2 fruit fly cellular contexts compared by ENCODE assay signal in the genomic region with DNA sequence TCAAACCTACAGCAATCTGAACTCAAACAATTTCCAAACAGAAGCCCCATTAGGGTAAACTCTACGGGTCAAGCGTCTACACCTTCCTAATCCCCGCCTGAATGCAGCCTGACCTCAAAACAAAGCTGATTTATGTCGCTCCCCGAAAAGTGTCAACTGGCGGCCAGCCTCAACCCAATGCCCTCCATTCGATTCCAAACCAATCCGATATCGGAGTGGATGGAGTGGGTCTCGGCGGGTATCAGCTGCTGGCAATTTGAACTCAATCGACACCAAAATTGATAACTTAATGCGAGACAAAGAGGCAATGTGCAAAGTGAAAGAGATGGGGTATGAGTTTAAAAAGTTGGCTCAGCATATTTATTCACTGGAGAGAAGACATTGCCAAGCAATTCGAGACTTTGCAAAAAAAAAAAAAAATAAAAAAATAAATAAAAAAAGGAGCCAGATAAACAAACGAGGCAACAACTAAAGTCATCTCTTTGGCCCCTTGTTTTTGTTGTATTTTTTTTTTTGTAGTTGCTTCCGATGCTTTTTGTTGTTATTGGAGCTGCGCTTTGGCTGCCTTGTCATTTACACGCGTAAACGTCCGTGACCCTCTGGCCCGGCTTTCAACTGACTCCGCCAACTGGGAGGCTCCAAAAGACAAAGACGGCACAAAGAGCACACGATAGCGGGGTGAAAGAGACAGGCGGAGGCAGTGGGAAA.
TF ChIP-seq lines count a peak whose summit lies in the region.

No protein-coding gene starts in this region.

TF ChIP-seq in whole organism, embryonic, 481 proteins besides CTCF, POLR2A, EP300 and RAD21 (continued from another document):
- TF ChIP-seq Nf-YC (tag; optimal IDR thresholded peaks at IDR 0.05; lab: Kevin White, UChicago) (peak; percentile 23), org-1 (GFP tag; optimal IDR thresholded peaks at IDR 0.05; lab: Kevin White, UChicago) (no peak), bsh (GFP tag; optimal IDR thresholded peaks at IDR 0.05; lab: Kevin White, UChicago) (no peak), CrebB (tag; optimal IDR thresholded peaks at IDR 0.05; lab: Kevin White, UChicago) (no peak), sqz (GFP tag; optimal IDR thresholded peaks at IDR 0.05; lab: Kevin White, UChicago) (peak; percentile 40), CG10321 (GFP tag; IDR thresholded peaks at IDR 0.05; lab: Robert Waterston, UW) (0 out of 2 replicates have a peak, but pooled peaks have one; percentile 46), CG3838 (GFP tag; optimal IDR thresholded peaks at IDR 0.05; lab: Kevin White, UChicago) (no peak), Gsc (GFP tag; IDR thresholded peaks at IDR 0.05; lab: Robert Waterston, UW) (no peak), peb (GFP tag; IDR thresholded peaks at IDR 0.05; lab: Robert Waterston, UW) (no peak), E2f2 (GFP tag; IDR thresholded peaks at IDR 0.05; lab: Robert Waterston, UW) (no peak), wek (GFP tag; optimal IDR thresholded peaks at IDR 0.05; lab: Kevin White, UChicago) (no peak), CG10959 (GFP tag; IDR thresholded peaks at IDR 0.05; lab: Robert Waterston, UW) (no peak), Hey (tag; optimal IDR thresholded peaks at IDR 0.05; lab: Kevin White, UChicago) (no peak), lola (GFP tag; optimal IDR thresholded peaks at IDR 0.05; lab: Kevin White, UChicago) (no peak), CG18599 (GFP tag; optimal IDR thresholded peaks at IDR 0.05; lab: Kevin White, UChicago) (no peak), CG1832 (GFP tag; optimal IDR thresholded peaks at IDR 0.05; lab: Kevin White, UChicago) (peak; percentile 27), Pdp1 (GFP tag; optimal IDR thresholded peaks at IDR 0.05; lab: Kevin White, UChicago) (no peak), ato (GFP tag; IDR thresholded peaks at IDR 0.05; lab: Robert Waterston, UW; ENCODE audit: partially characterized antibody) (no peak), Med (GFP tag; lab: Kevin White, UChicago) (peak; percentile 32)
TF ChIP-seq in whole organism, embryonic: peak in this region for 9.

TF ChIP-seq in whole organism, prepupa, 60 proteins besides CTCF, POLR2A, EP300 and RAD21 (continued from another document):
- no peak for TF ChIP-seq CG11902 (GFP tag; optimal IDR thresholded peaks at IDR 0.05; lab: Kevin White, UChicago)
- no peak for TF ChIP-seq CG15336 (GFP tag; IDR thresholded peaks at IDR 0.05; lab: Robert Waterston, UW)
- no peak for TF ChIP-seq Gug (GFP tag; IDR thresholded peaks at IDR 0.05; lab: Robert Waterston, UW)
- TF ChIP-seq CG3919 (GFP tag; optimal IDR thresholded peaks at IDR 0.05; lab: Kevin White, UChicago), result peak; percentile 49
- no peak for TF ChIP-seq CG11294 (GFP tag; IDR thresholded peaks at IDR 0.05; lab: Robert Waterston, UW)
- TF ChIP-seq CG32006 (GFP tag; optimal IDR thresholded peaks at IDR 0.05; lab: Kevin White, UChicago), result no peak
- TF ChIP-seq OdsH (GFP tag; optimal IDR thresholded peaks at IDR 0.05; lab: Kevin White, UChicago), result peak; percentile 15
- TF ChIP-seq Sox15 (GFP tag; optimal IDR thresholded peaks at IDR 0.05; lab: Kevin White, UChicago), result no peak
- TF ChIP-seq CG6792 (GFP tag; optimal IDR thresholded peaks at IDR 0.05; lab: Kevin White, UChicago), result peak; percentile 21
- peak; percentile 41 for TF ChIP-seq CG7368 (GFP tag; optimal IDR thresholded peaks at IDR 0.05; lab: Kevin White, UChicago)
- no peak for TF ChIP-seq CG8319 (GFP tag; optimal IDR thresholded peaks at IDR 0.05; lab: Kevin White, UChicago)
- TF ChIP-seq CG4318 (GFP tag; optimal IDR thresholded peaks at IDR 0.05; lab: Kevin White, UChicago), result no peak
- TF ChIP-seq cyc (GFP tag; optimal IDR thresholded peaks at IDR 0.05; lab: Kevin White, UChicago), result no peak
- TF ChIP-seq CG31627 (GFP tag; optimal IDR thresholded peaks at IDR 0.05; lab: Kevin White, UChicago), result no peak
- TF ChIP-seq ss (GFP tag; optimal IDR thresholded peaks at IDR 0.05; lab: Kevin White, UChicago), result peak; percentile 79 to 82
- TF ChIP-seq lz (GFP tag; optimal IDR thresholded peaks at IDR 0.05; lab: Kevin White, UChicago), result no peak
- TF ChIP-seq Ets21C (GFP tag; optimal IDR thresholded peaks at IDR 0.05; lab: Kevin White, UChicago), result no peak
- no peak for TF ChIP-seq Hr4 (GFP tag; optimal IDR thresholded peaks at IDR 0.05; lab: Kevin White, UChicago)
- TF ChIP-seq CG10631 (GFP tag; optimal IDR thresholded peaks at IDR 0.05; lab: Kevin White, UChicago), result no peak
- peak; percentile 52 for TF ChIP-seq Sox102F (GFP tag; optimal IDR thresholded peaks at IDR 0.05; lab: Kevin White, UChicago)
- TF ChIP-seq svp (GFP tag; lab: Kevin White, UChicago), result peak; percentile 90
- TF ChIP-seq Ets96B (tag; optimal IDR thresholded peaks at IDR 0.05; lab: Kevin White, UChicago), result peak; percentile 27
- peak; percentile 75 for TF ChIP-seq CG9139 (GFP tag; optimal IDR thresholded peaks at IDR 0.05; lab: Kevin White, UChicago)
- TF ChIP-seq Eip75B (GFP tag; optimal IDR thresholded peaks at IDR 0.05; lab: Kevin White, UChicago), result peak; percentile 37
- TF ChIP-seq net (GFP tag; optimal IDR thresholded peaks at IDR 0.05; lab: Kevin White, UChicago), result peak; percentile 20
- TF ChIP-seq eg (GFP tag; IDR thresholded peaks at IDR 0.05; lab: Robert Waterston, UW), result no peak
- TF ChIP-seq spab (GFP tag; optimal IDR thresholded peaks at IDR 0.05; lab: Kevin White, UChicago), result peak; percentile 58
- TF ChIP-seq Sox14 (GFP tag; optimal IDR thresholded peaks at IDR 0.05; lab: Kevin White, UChicago), result peak; percentile 45
- peak; percentile 28 for TF ChIP-seq CG3032 (tag; optimal IDR thresholded peaks at IDR 0.05; lab: Kevin White, UChicago)
- TF ChIP-seq Eip93F (GFP tag; optimal IDR thresholded peaks at IDR 0.05; lab: Kevin White, UChicago), result no peak
- peak; percentile 14 for TF ChIP-seq Lpt (GFP tag; optimal IDR thresholded peaks at IDR 0.05; lab: Kevin White, UChicago)
- no peak for TF ChIP-seq CG6276 (GFP tag; optimal IDR thresholded peaks at IDR 0.05; lab: Kevin White, UChicago)
